Worm (Caenorhabditis elegans): ENCODE measurements around the gene C28A5.6.

DNA sequence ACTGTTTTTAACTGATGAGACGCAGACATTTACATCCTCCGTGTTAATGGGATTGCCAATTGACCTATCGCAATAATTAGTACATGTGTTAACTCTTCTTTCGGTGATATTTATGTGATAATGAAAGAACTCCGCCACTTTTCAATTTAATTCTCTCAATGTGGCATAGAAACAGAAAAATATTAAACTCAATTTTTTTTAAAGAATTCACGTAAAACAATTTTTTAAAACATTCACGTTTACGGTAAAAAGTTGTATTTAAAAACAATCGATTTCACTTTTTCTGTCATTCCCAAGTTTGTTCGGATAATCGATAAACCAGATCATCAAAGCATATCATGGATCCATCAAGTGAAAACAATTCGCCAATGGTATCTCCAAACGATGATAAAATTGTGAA, 39.5 kb upstream of the C28A5.6 start, which contains the start of gene mstr-2:
- TF ChIP-seq ZK185.1 (tag; optimal IDR thresholded peaks at IDR 0.05; ENCODE audit: poor library complexity, severe bottlenecking) = no peak
- no peak for TF ChIP-seq hlh-12 (tag; optimal IDR thresholded peaks at IDR 0.05)
